Worm (Caenorhabditis elegans): ENCODE results near the gene rhr-2.

rhr-2 gene

DNA sequence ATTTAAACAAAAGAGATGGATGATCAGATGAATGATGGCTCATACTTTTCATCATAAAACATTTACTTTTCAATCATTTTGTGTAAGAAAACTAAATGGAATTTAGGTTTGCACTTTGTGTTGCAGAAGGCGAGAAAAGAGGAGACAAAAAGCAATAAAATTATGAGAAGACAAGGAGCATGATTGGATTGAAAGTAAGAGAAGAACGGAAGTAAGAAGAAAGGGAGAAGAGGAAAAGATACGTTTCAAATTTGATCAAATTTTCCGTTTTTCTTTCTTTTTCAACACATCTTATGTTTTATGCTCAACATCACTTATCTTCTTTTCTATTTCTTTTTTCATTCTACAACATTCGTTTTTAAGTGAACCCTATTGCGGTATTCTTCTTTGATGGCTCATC, 25.3 kb downstream of the rhr-2 start:
- no peak for TF ChIP-seq hlh-13 (GFP tag; optimal IDR thresholded peaks at IDR 0.05)
- TF ChIP-seq unc-42 (tag; optimal IDR thresholded peaks at IDR 0.05) = peak; percentile 66

DNA sequence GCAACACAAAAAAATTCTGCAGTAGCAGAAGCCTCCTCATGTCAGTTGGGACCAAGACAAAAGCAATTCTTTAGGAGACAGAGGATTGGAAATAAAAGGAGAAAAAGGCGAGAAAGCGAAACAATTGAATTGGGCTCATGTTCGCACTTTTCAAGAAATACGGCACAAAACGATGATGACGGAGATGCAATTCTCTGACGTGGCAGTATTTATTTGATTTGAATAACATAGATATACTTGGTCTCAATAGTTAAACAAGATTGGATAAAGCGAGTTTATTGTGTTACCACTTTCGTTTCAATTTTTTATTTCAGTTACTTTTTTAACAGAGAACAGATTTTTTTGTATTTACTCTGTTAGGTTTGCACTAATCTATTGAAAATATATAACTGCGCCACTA, 32.5 kb downstream of the rhr-2 start:
- TF ChIP-seq ets-4 (tag; optimal IDR thresholded peaks at IDR 0.05) (no peak), unc-42 (tag; optimal IDR thresholded peaks at IDR 0.05) (peak; percentile 85), Y22D7AL.16 (tag; optimal IDR thresholded peaks at IDR 0.05) (no peak), hlh-15 (tag; optimal IDR thresholded peaks at IDR 0.05) (no peak)

- TF ChIP-seq sox-4 (tag; optimal IDR thresholded peaks at IDR 0.05) (no peak), fax-1 (tag; optimal IDR thresholded peaks at IDR 0.05) (no peak)
Measured at ce11 chrV:11695597-11695996, 34.4 kb downstream of the rhr-2 start, which contains the start of gene W05E10.5. TSS of gene W05E10.5 (minus strand) at chrV:11695697.

DNA sequence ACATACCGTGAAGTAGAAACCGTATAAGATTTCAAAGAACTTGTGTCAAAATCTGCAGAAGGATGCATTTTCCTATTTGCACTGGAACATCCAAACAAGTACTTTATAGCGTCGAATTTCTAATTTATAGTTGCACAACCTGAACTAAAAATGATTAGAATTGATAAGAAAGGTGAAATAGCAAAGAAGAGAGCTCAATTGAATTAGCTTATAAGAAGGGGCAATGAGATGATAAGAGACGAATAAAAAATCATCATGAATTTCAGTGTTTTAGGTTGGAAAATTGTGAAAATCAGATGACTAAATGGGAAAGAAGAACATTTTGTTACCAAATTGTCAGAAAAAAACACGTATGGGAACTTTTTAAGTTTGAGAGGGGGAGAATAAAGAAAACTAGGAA, 38.4 kb downstream of the rhr-2 start, which contains the start of gene W05E10.1:
Gene W05E10.1 (minus strand): TSS at position 139 of the 400 bp plus-strand sequence.
- TF ChIP-seq fax-1 (tag; optimal IDR thresholded peaks at IDR 0.05) = no peak
- TF ChIP-seq hlh-13 (GFP tag; optimal IDR thresholded peaks at IDR 0.05) = no peak
- no peak for TF ChIP-seq fkh-6 (tag; optimal IDR thresholded peaks at IDR 0.05)
- TF ChIP-seq ets-4 (tag; optimal IDR thresholded peaks at IDR 0.05) = no peak
- no peak for TF ChIP-seq Y22D7AL.16 (tag; optimal IDR thresholded peaks at IDR 0.05)
- no peak for TF ChIP-seq ceh-18 (tag; optimal IDR thresholded peaks at IDR 0.05)
- TF ChIP-seq pqm-1 (tag; optimal IDR thresholded peaks at IDR 0.05) = no peak
- TF ChIP-seq lin-11 (tag; optimal IDR thresholded peaks at IDR 0.05) = no peak
- no peak for TF ChIP-seq ceh-45 (GFP tag; IDR thresholded peaks at IDR 0.05)
- TF ChIP-seq ceh-19 (GFP tag; optimal IDR thresholded peaks at IDR 0.05) = no peak

DNA sequence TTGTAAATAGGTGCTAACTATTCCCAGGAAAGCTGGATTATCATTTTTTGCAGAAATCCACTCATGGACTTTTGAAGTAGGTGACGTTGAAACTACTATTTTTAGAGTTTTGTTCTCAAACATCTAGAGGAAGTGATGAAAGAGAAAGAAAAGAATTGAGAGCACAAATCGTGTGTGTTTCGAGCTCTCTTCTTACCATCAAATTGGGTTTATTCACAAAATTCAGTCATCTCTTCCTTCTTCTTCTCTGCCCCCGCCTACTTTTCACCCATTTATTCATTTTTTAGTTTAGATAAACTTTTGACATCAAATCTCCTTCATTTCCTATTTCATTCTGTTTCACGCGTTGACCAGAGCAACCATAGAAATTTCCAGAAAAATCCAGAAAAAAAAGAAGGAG, 43.1 kb downstream of the rhr-2 start, which contains the start of gene W05E10.2:
Gene W05E10.2 (plus strand): TSS at position 301 of the 400 bp plus-strand sequence.
- TF ChIP-seq unc-42 (tag; optimal IDR thresholded peaks at IDR 0.05) (peak; percentile 8), eyg-1 (tag; optimal IDR thresholded peaks at IDR 0.05) (no peak)

ce11 chrV:11682858-11683257, 47.1 kb downstream of the rhr-2 start:
- no peak for TF ChIP-seq pat-9 (tag; optimal IDR thresholded peaks at IDR 0.05)
- TF ChIP-seq syd-9 (tag; optimal IDR thresholded peaks at IDR 0.05) = no peak
- no peak for TF ChIP-seq lim-6 (tag; optimal IDR thresholded peaks at IDR 0.05)
- TF ChIP-seq nhr-232 (tag; optimal IDR thresholded peaks at IDR 0.05) = no peak
- no peak for TF ChIP-seq ceh-31 (tag; optimal IDR thresholded peaks at IDR 0.05)
- TF ChIP-seq ceh-45 (GFP tag; IDR thresholded peaks at IDR 0.05) = no peak

ce11 chrV:11680519-11681203, 49.3 kb downstream of the rhr-2 start:
- TF ChIP-seq dmd-4 (tag; optimal IDR thresholded peaks at IDR 0.05; ENCODE audit: borderline replicate concordance) = no peak
- TF ChIP-seq sdc-2 (tag; optimal IDR thresholded peaks at IDR 0.05) = no peak
- TF ChIP-seq unc-55 (GFP tag; optimal IDR thresholded peaks at IDR 0.05) = peak; percentile 36
- no peak for TF ChIP-seq hlh-8 (tag; optimal IDR thresholded peaks at IDR 0.05)
- no peak for TF ChIP-seq sox-4 (tag; optimal IDR thresholded peaks at IDR 0.05)
- no peak for TF ChIP-seq ttx-3 (tag; optimal IDR thresholded peaks at IDR 0.05)
- TF ChIP-seq hlh-30 (tag; optimal IDR thresholded peaks at IDR 0.05; ENCODE audit: insufficient read depth) = no peak
- TF ChIP-seq ceh-48 (tag; optimal IDR thresholded peaks at IDR 0.05) = no peak
- no peak for TF ChIP-seq K09A11.1 (tag; optimal IDR thresholded peaks at IDR 0.05; ENCODE audit: insufficient read depth)
- TF ChIP-seq C38D4.7 (GFP tag; optimal IDR thresholded peaks at IDR 0.05) = no peak
- TF ChIP-seq elt-2 (tag; optimal IDR thresholded peaks at IDR 0.05) = no peak
- no peak for TF ChIP-seq che-1 (tag; optimal IDR thresholded peaks at IDR 0.05)
- TF ChIP-seq rnt-1 (tag; optimal IDR thresholded peaks at IDR 0.05) = peak; percentile 11
- no peak for TF ChIP-seq Y22D7AL.16 (tag; optimal IDR thresholded peaks at IDR 0.05)
